Worm (Caenorhabditis elegans): ENCODE measurements around the gene clc-2.

Gene clc-2

ce11 chrX:7420571-7420970 lies 10.7 kb upstream of the clc-2 start, which contains the start of gene C10A4.9:
Gene C10A4.9, plus strand, starts transcription at chrX:7420871.
- no peak for TF ChIP-seq nhr-23 (tag; optimal IDR thresholded peaks at IDR 0.05)
- no peak for TF ChIP-seq egl-27 (tag; optimal IDR thresholded peaks at IDR 0.05)
- TF ChIP-seq sem-4 (tag; optimal IDR thresholded peaks at IDR 0.05) = no peak
- no peak for TF ChIP-seq gmeb-1 (tag; optimal IDR thresholded peaks at IDR 0.05)
- TF ChIP-seq snpc-4 (tag; optimal IDR thresholded peaks at IDR 0.05) = no peak
- no peak for TF ChIP-seq nhr-237 (tag; optimal IDR thresholded peaks at IDR 0.05)
- TF ChIP-seq nhr-25 (tag; optimal IDR thresholded peaks at IDR 0.05) = no peak
- no peak for TF ChIP-seq nhr-77 (tag; optimal IDR thresholded peaks at IDR 0.05)
- no peak for TF ChIP-seq ztf-11 (tag; optimal IDR thresholded peaks at IDR 0.05)
- no peak for TF ChIP-seq ZK546.5 (tag; optimal IDR thresholded peaks at IDR 0.05)
- TF ChIP-seq ceh-82 (tag; optimal IDR thresholded peaks at IDR 0.05) = no peak
- TF ChIP-seq peb-1 (tag; optimal IDR thresholded peaks at IDR 0.05) = no peak
- no peak for TF ChIP-seq Y55F3AM.14 (GFP tag; optimal IDR thresholded peaks at IDR 0.05)
- no peak for TF ChIP-seq nhr-11 (tag; optimal IDR thresholded peaks at IDR 0.05)
- no peak for TF ChIP-seq lin-11 (tag; optimal IDR thresholded peaks at IDR 0.05)
- no peak for TF ChIP-seq elt-3 (tag; optimal IDR thresholded peaks at IDR 0.05)
- no peak for TF ChIP-seq lin-39 (tag; optimal IDR thresholded peaks at IDR 0.05)
- TF ChIP-seq nhr-10 (tag; optimal IDR thresholded peaks at IDR 0.05) = no peak

ce11 chrX:7424813-7425212 lies 6.5 kb upstream of the clc-2 start, which contains the start of gene mnm-2:
Gene mnm-2, minus strand, starts transcription at chrX:7424913.
- no peak for TF ChIP-seq F13H6.1 (tag; optimal IDR thresholded peaks at IDR 0.05)
- TF ChIP-seq lin-13 (GFP tag; optimal IDR thresholded peaks at IDR 0.05) = no peak
- TF ChIP-seq ama-1 (optimal IDR thresholded peaks at IDR 0.05) = no peak
- no peak for TF ChIP-seq nhr-129 (tag; optimal IDR thresholded peaks at IDR 0.05)
- no peak for TF ChIP-seq lsy-2 (tag; optimal IDR thresholded peaks at IDR 0.05)
- no peak for TF ChIP-seq lin-11 (tag; optimal IDR thresholded peaks at IDR 0.05)
- TF ChIP-seq elt-3 (tag; optimal IDR thresholded peaks at IDR 0.05) = no peak
- TF ChIP-seq snpc-4 (tag; optimal IDR thresholded peaks at IDR 0.05) = no peak
- no peak for TF ChIP-seq dmd-4 (tag; optimal IDR thresholded peaks at IDR 0.05)
- no peak for TF ChIP-seq nhr-21 (tag; optimal IDR thresholded peaks at IDR 0.05)
- TF ChIP-seq ztf-4 (tag; optimal IDR thresholded peaks at IDR 0.05) = no peak

- TF ChIP-seq unc-62 (GFP tag; optimal IDR thresholded peaks at IDR 0.05) (no peak), mbf-1 (tag; optimal IDR thresholded peaks at IDR 0.05) (no peak), ztf-4 (tag; optimal IDR thresholded peaks at IDR 0.05) (no peak), mdl-1 (tag; optimal IDR thresholded peaks at IDR 0.05) (no peak), dmd-4 (tag; optimal IDR thresholded peaks at IDR 0.05) (no peak), nhr-25 (tag; optimal IDR thresholded peaks at IDR 0.05) (peak; percentile 68), lin-39 (tag; optimal IDR thresholded peaks at IDR 0.05) (no peak), crh-2 (tag; optimal IDR thresholded peaks at IDR 0.05) (no peak), Y55F3AM.14 (GFP tag; optimal IDR thresholded peaks at IDR 0.05) (no peak), ama-1 (optimal IDR thresholded peaks at IDR 0.05) (no peak), nhr-237 (tag; optimal IDR thresholded peaks at IDR 0.05) (no peak), lin-11 (tag; optimal IDR thresholded peaks at IDR 0.05) (no peak), unc-55 (GFP tag; optimal IDR thresholded peaks at IDR 0.05) (no peak), ceh-16 (tag; optimal IDR thresholded peaks at IDR 0.05) (peak; percentile 35), ztf-1 (GFP tag; conservative IDR thresholded peaks at IDR 0.05) (no peak), nhr-23 (tag; optimal IDR thresholded peaks at IDR 0.05) (no peak), sem-4 (tag; optimal IDR thresholded peaks at IDR 0.05) (no peak), lsy-2 (tag; optimal IDR thresholded peaks at IDR 0.05) (no peak), ztf-11 (tag; optimal IDR thresholded peaks at IDR 0.05) (no peak), aly-2 (tag; optimal IDR thresholded peaks at IDR 0.05) (no peak), nhr-77 (tag; optimal IDR thresholded peaks at IDR 0.05) (no peak), nhr-11 (tag; optimal IDR thresholded peaks at IDR 0.05) (no peak), elt-3 (tag; optimal IDR thresholded peaks at IDR 0.05) (no peak), ZK546.5 (tag; optimal IDR thresholded peaks at IDR 0.05) (no peak), nhr-12 (tag; optimal IDR thresholded peaks at IDR 0.05) (no peak), peb-1 (tag; optimal IDR thresholded peaks at IDR 0.05) (no peak), nhr-6 (tag; optimal IDR thresholded peaks at IDR 0.05) (no peak), blmp-1 (tag; optimal IDR thresholded peaks at IDR 0.05; ENCODE audit: insufficient read depth) (peak; percentile 63), ceh-82 (tag; optimal IDR thresholded peaks at IDR 0.05) (no peak), gmeb-1 (tag; optimal IDR thresholded peaks at IDR 0.05) (no peak), nhr-10 (tag; optimal IDR thresholded peaks at IDR 0.05) (no peak), elt-1 (tag; optimal IDR thresholded peaks at IDR 0.05) (no peak), skn-1 (tag; optimal IDR thresholded peaks at IDR 0.05) (no peak), sma-9 (GFP tag; optimal IDR thresholded peaks at IDR 0.05) (no peak), sma-9 (tag; optimal IDR thresholded peaks at IDR 0.05) (no peak), fos-1 (tag; optimal IDR thresholded peaks at IDR 0.05) (peak; percentile 12), mab-5 (tag; optimal IDR thresholded peaks at IDR 0.05) (no peak), sma-3 (GFP tag; optimal IDR thresholded peaks at IDR 0.05) (peak; percentile 52), lin-13 (GFP tag; optimal IDR thresholded peaks at IDR 0.05) (no peak), zag-1 (tag; optimal IDR thresholded peaks at IDR 0.05) (no peak), C34F6.9 (tag; optimal IDR thresholded peaks at IDR 0.05) (no peak), snpc-4 (tag; optimal IDR thresholded peaks at IDR 0.05) (no peak), nhr-129 (tag; optimal IDR thresholded peaks at IDR 0.05) (no peak), unc-39 (tag; optimal IDR thresholded peaks at IDR 0.05) (no peak), F13H6.1 (tag; optimal IDR thresholded peaks at IDR 0.05) (no peak), egl-27 (tag; optimal IDR thresholded peaks at IDR 0.05) (no peak)
Measured at ce11 chrX:7430483-7430882, 782 bp upstream of the clc-2 start.
